Worm (Caenorhabditis elegans) whole organism, L4 larva: ENCODE data around the gene rbd-1.

Experiments
- F10B5.3 ChIP-seq: sonication (generic microtip); optimal IDR thresholded peaks from 2 replicates; lab custom pipeline; 2016; ENCODE audit warnings: mild to moderate bottlenecking, missing genetic modification characterization, missing compliant biosample characterization
- F26F4.8 ChIP-seq: fragments of 200-800 bp; sonication (Bioruptor generic); conservative IDR thresholded peaks from 2 replicates; pipeline ENCODE4 v1.3.6; 2022; ENCODE audit warnings: missing genetic modification characterization, missing compliant biosample characterization
- F37D6.2 ChIP-seq: sonication (generic microtip); optimal IDR thresholded peaks from 2 replicates; lab custom pipeline; 2016; ENCODE audit warnings: mild to moderate bottlenecking, missing genetic modification characterization, missing compliant biosample characterization
- T20F7.1 ChIP-seq: fragments of 200-800 bp; sonication (Bioruptor generic); optimal IDR thresholded peaks from 2 replicates; lab custom pipeline; 2018; ENCODE audit warnings: mild to moderate bottlenecking, missing genetic modification characterization, missing compliant biosample characterization
- Y48G9A.11 ChIP-seq: fragments of 200-800 bp; sonication (Bioruptor generic); IDR thresholded peaks from 2 replicates; pipeline ENCODE4 v1.3.6; 2022; ENCODE audit warnings: missing genetic modification reagents, missing genetic modification characterization, missing compliant biosample characterization
- ZK546.5 ChIP-seq, 2 experiments: sonication (generic microtip); optimal IDR thresholded peaks; 2 replicates each; lab custom pipeline; 2017; ENCODE audit warnings: missing biosample characterization in 2 of 2, missing genetic modification characterization in 2 of 2
- aha-1 ChIP-seq: fragments of 150-350 bp; peaks from one replicate; lab custom pipeline; 2014; ENCODE audit warnings: missing biosample characterization, missing genetic modification characterization
- aly-2 ChIP-seq: sonication (generic microtip); optimal IDR thresholded peaks from 2 replicates; lab custom pipeline; 2018; ENCODE audit warnings: missing biosample characterization, missing genetic modification characterization
- ama-1 ChIP-seq: fragments of 150-350 bp; optimal IDR thresholded peaks from 2 replicates; lab custom pipeline; 2014; ENCODE audit warnings: inconsistent platforms, mixed read lengths
- ceh-62 ChIP-seq: sonication (generic microtip); optimal IDR thresholded peaks from 2 replicates; lab custom pipeline; 2017; ENCODE audit warnings: missing biosample characterization, missing genetic modification characterization
- daf-12 ChIP-seq: fragments of 150-350 bp; optimal IDR thresholded peaks from 2 replicates; lab custom pipeline; 2014; ENCODE audit warnings: missing biosample characterization, missing genetic modification reagents, missing genetic modification characterization
- daf-16 ChIP-seq, 3 experiments: sonication (generic microtip); optimal IDR thresholded peaks; 2 replicates each; lab custom pipeline; 2016 to 2017; ENCODE audit warnings: missing genetic modification characterization in 3 of 3, missing genetic modification reagents in 3 of 3, mild to moderate bottlenecking in 2 of 3, missing compliant biosample characterization in 2 of 3, missing biosample characterization in 1 of 3, moderate library complexity in 1 of 3
- daf-8 ChIP-seq: fragments of 200-800 bp; sonication (Bioruptor generic); IDR thresholded peaks from 2 replicates; pipeline ENCODE4 v1.3.6; 2022; ENCODE audit warnings: missing genetic modification characterization, missing compliant biosample characterization
- dpl-1 ChIP-seq: fragments of 150-350 bp; optimal IDR thresholded peaks from 2 replicates; lab custom pipeline; 2014; ENCODE audit warnings: missing biosample characterization, missing genetic modification reagents, missing genetic modification characterization
- dve-1 ChIP-seq: sonication (generic microtip); optimal IDR thresholded peaks from 2 replicates; lab custom pipeline; 2017; ENCODE audit warnings: antibody characterized with exemption, mild to moderate bottlenecking, missing genetic modification characterization, missing compliant biosample characterization; ENCODE audit not compliant: insufficient read depth
- fos-1 ChIP-seq: fragments of 150-350 bp; optimal IDR thresholded peaks from 2 replicates; lab custom pipeline; 2014; ENCODE audit warnings: missing biosample characterization, missing genetic modification characterization
- gei-8 ChIP-seq: fragments of 200-800 bp; sonication (Bioruptor generic); optimal IDR thresholded peaks from 2 replicates; lab custom pipeline; 2018; ENCODE audit warnings: mild to moderate bottlenecking, missing genetic modification characterization, missing compliant biosample characterization
- hlh-30 ChIP-seq: sonication (generic microtip); optimal IDR thresholded peaks from 2 replicates; lab custom pipeline; 2017; ENCODE audit warnings: antibody characterized with exemption, mild to moderate bottlenecking, missing genetic modification characterization, missing compliant biosample characterization; ENCODE audit not compliant: insufficient read depth
- lin-13 ChIP-seq: fragments of 150-350 bp; optimal IDR thresholded peaks from 2 replicates; lab custom pipeline; 2014; ENCODE audit warnings: missing biosample characterization, missing genetic modification reagents, missing genetic modification characterization
- mdt-29 ChIP-seq: fragments of 200-800 bp; sonication (Bioruptor generic); IDR thresholded peaks from 2 replicates; pipeline ENCODE4 v1.3.6; 2022; ENCODE audit warnings: missing genetic modification reagents, missing genetic modification characterization, missing compliant biosample characterization
- nhr-102 ChIP-seq: sonication (generic microtip); optimal IDR thresholded peaks from 2 replicates; lab custom pipeline; 2016; ENCODE audit warnings: mild to moderate bottlenecking, missing genetic modification characterization, moderate library complexity, missing compliant biosample characterization
- nhr-11 ChIP-seq: fragments of 150-350 bp; optimal IDR thresholded peaks from 2 replicates; lab custom pipeline; 2014; ENCODE audit warnings: missing biosample characterization, missing genetic modification characterization
- nhr-25 ChIP-seq: sonication (generic microtip); optimal IDR thresholded peaks from 2 replicates; lab custom pipeline; 2017; ENCODE audit warnings: missing genetic modification characterization, mild to moderate bottlenecking, missing compliant biosample characterization, antibody characterized with exemption, moderate library complexity, borderline replicate concordance; ENCODE audit not compliant: insufficient read depth
- nhr-41 ChIP-seq: fragments of 200-800 bp; sonication (Bioruptor generic); IDR thresholded peaks from 2 replicates; pipeline ENCODE4 v1.3.6; 2022; ENCODE audit warnings: missing genetic modification reagents, missing genetic modification characterization, missing compliant biosample characterization
- nhr-42 ChIP-seq: fragments of 200-800 bp; sonication (Bioruptor generic); IDR thresholded peaks from 2 replicates; pipeline ENCODE4 v1.3.6; 2022; ENCODE audit warnings: missing genetic modification characterization, missing compliant biosample characterization
- nhr-48 ChIP-seq: sonication (generic microtip); optimal IDR thresholded peaks from 2 replicates; lab custom pipeline; 2016; ENCODE audit warnings: mild to moderate bottlenecking, missing genetic modification characterization, missing compliant biosample characterization
- nhr-76 ChIP-seq: fragments of 150-350 bp; optimal IDR thresholded peaks from 2 replicates; lab custom pipeline; 2014; ENCODE audit warnings: missing biosample characterization, missing genetic modification characterization
- pha-4 ChIP-seq, 2 experiments: fragments of 150-350 bp in 1 of 2; fragments of 200-800 bp in 1 of 2; sonication (Bioruptor generic) in 1 of 2; IDR thresholded peaks in 1 of 2; optimal IDR thresholded peaks in 1 of 2; 2 replicates each; pipeline versions ENCODE4 v1.3.6 to Lab custom; 2014 to 2022; ENCODE audit warnings: missing genetic modification characterization in 2 of 2, missing genetic modification reagents in 2 of 2, missing biosample characterization in 1 of 2, missing compliant biosample characterization in 1 of 2
- php-3 ChIP-seq: fragments of 200-800 bp; sonication (Bioruptor generic); IDR thresholded peaks from 2 replicates; pipeline ENCODE4 v1.3.6; 2022; ENCODE audit warnings: missing genetic modification reagents, missing genetic modification characterization, missing compliant biosample characterization
- pqm-1 ChIP-seq: sonication (generic microtip); optimal IDR thresholded peaks from 2 replicates; lab custom pipeline; 2017; ENCODE audit warnings: missing biosample characterization, missing genetic modification characterization
- skn-1 ChIP-seq: fragments of 150-350 bp; optimal IDR thresholded peaks from 2 replicates; lab custom pipeline; 2014; ENCODE audit warnings: missing biosample characterization, missing genetic modification characterization
- snpc-1.2 ChIP-seq: fragments of 200-800 bp; sonication (Bioruptor generic); IDR thresholded peaks from 2 replicates; pipeline ENCODE4 v1.3.6; 2022; ENCODE audit warnings: missing genetic modification reagents, missing genetic modification characterization, missing compliant biosample characterization
- zag-1 ChIP-seq: fragments of 150-350 bp; optimal IDR thresholded peaks from 2 replicates; lab custom pipeline; 2014; ENCODE audit warnings: missing biosample characterization, missing genetic modification characterization
- zfp-3 ChIP-seq: fragments of 200-800 bp; sonication (Bioruptor generic); conservative IDR thresholded peaks from 2 replicates; pipeline ENCODE4 v1.3.6; 2022; ENCODE audit warnings: missing genetic modification reagents, missing genetic modification characterization, missing compliant biosample characterization
- zip-2 ChIP-seq: fragments of 150-350 bp; optimal IDR thresholded peaks from 2 replicates; lab custom pipeline; 2014; ENCODE audit warnings: missing biosample characterization, missing genetic modification characterization
- ztf-11 ChIP-seq: fragments of 150-350 bp; optimal IDR thresholded peaks from 2 replicates; lab custom pipeline; 2014; ENCODE audit warnings: missing biosample characterization, missing genetic modification characterization
- ztf-7 ChIP-seq: fragments of 150-350 bp; optimal IDR thresholded peaks from 2 replicates; lab custom pipeline; 2014; ENCODE audit warnings: missing biosample characterization, missing genetic modification characterization

Gene rbd-1

DNA sequence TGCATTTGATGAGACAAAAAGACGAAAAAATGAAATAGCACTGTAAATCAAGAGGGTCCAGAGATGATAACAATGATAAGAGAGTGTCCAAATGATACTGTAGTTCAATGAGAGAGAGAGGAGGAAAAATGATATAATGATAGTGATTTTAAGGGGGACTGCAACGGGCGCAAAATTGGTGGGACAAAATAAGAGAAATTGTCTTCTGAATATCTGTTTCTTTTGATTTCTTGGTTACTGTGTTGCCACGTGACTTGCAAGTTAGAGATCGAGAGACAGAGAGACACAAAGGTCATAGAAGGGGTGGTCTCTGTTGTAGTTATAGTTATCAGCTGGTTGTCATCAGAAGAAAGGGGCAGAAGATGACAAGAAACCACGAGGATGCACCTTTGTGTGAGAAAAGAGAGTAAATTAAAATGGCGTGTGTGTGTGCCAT, 8.8 kb upstream of the rbd-1 start (continued):
- TF ChIP-seq nhr-102 (peak; percentile 19), ZK546.5 (tag; optimal IDR thresholded peaks at IDR 0.05; lab: Kevin White, UChicago) (no peak), hlh-30 (tag; lab: Kevin White, UChicago) (peak; percentile 88), zfp-3 (no peak), pqm-1 (tag; lab: Kevin White, UChicago) (peak; percentile 44), F37D6.2 (tag; lab: Kevin White, UChicago) (no peak), nhr-11 (tag; lab: Kevin White, UChicago) (no peak), nhr-41 (0 out of 2 replicates have a peak, but pooled peaks have one; percentile 29), zag-1 (no peak), ztf-11 (no peak), snpc-1.2 (GFP tag; lab: Robert Waterston, UW) (no peak), ama-1 (lab: Kevin White, UChicago) (no peak), nhr-42 (GFP tag; lab: Robert Waterston, UW) (0 out of 2 replicates have a peak, but pooled peaks have one; percentile 23), aha-1 (tag; lab: Kevin White, UChicago) (no peak), nhr-48 (peak; percentile 45), ceh-62 (no peak), Y48G9A.11 (GFP tag; lab: Robert Waterston, UW) (no peak), ztf-7 (tag; lab: Kevin White, UChicago) (no peak), daf-8 (GFP tag; lab: Robert Waterston, UW) (no peak), mdt-29 (GFP tag; lab: Robert Waterston, UW) (peak; percentile 47; the same call in 1 of the 2 replicates), lin-13 (GFP tag; lab: Kevin White, UChicago) (no peak), dpl-1 (no peak), daf-16 (GFP tag; optimal IDR thresholded peaks at IDR 0.05; lab: Kevin White, UChicago) (no peak), daf-16 (tag; optimal IDR thresholded peaks at IDR 0.05; lab: Kevin White, UChicago) (peak; percentile 76), T20F7.1 (GFP tag; lab: Kevin White, UChicago) (peak; percentile 56), php-3 (no peak)

DNA sequence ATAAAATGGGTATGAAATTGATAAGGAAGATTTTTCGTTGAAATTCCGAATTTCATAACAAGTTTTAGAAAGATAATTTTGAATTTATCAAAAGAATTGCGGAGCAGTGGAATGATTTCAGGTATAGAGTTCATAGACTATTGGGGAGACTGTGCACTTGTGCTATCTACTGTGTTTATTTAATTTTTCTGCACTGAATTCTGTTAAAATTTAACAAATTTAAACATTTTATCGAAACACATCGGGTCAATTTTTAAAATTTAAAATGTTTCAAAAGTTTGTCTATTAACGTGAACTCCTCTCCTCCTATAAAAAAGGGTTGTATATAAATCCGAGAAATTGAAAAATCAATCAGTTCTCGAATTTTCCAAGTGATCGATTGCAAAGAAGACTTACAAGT, 7.3 kb upstream of the rbd-1 start, which contains the start of gene C27D8.1:
Gene C27D8.1, plus strand, starts transcription at position 301 of the 400 bp plus-strand sequence.
- no peak for TF ChIP-seq Y48G9A.11 (GFP tag; lab: Robert Waterston, UW)
- TF ChIP-seq pha-4 (GFP tag; IDR thresholded peaks at IDR 0.05; lab: Robert Waterston, UW) = no peak
- no peak for TF ChIP-seq pha-4 (tag; optimal IDR thresholded peaks at IDR 0.05; lab: Kevin White, UChicago)
- no peak for TF ChIP-seq daf-12
- TF ChIP-seq skn-1 = no peak
- TF ChIP-seq F10B5.3 (tag; lab: Kevin White, UChicago) = no peak
- TF ChIP-seq aha-1 (tag; lab: Kevin White, UChicago) = peak; percentile 16
- TF ChIP-seq aly-2 = no peak
- TF ChIP-seq hlh-30 (tag; lab: Kevin White, UChicago) = no peak
- no peak for TF ChIP-seq zip-2 (tag; lab: Kevin White, UChicago)
- no peak for TF ChIP-seq nhr-76 (tag; lab: Kevin White, UChicago)
- no peak for TF ChIP-seq daf-8 (GFP tag; lab: Robert Waterston, UW)
- TF ChIP-seq nhr-42 (GFP tag; lab: Robert Waterston, UW) = no peak
- no peak for TF ChIP-seq daf-16 (GFP tag; optimal IDR thresholded peaks at IDR 0.05; lab: Kevin White, UChicago)
- peak; percentile 9 for TF ChIP-seq daf-16 (tag; optimal IDR thresholded peaks at IDR 0.05; lab: Kevin White, UChicago)
- TF ChIP-seq nhr-102 = no peak
- no peak for TF ChIP-seq gei-8 (GFP tag; lab: Kevin White, UChicago)
- TF ChIP-seq F26F4.8 (GFP tag; lab: Robert Waterston, UW) = no peak
- no peak for TF ChIP-seq zfp-3

DNA sequence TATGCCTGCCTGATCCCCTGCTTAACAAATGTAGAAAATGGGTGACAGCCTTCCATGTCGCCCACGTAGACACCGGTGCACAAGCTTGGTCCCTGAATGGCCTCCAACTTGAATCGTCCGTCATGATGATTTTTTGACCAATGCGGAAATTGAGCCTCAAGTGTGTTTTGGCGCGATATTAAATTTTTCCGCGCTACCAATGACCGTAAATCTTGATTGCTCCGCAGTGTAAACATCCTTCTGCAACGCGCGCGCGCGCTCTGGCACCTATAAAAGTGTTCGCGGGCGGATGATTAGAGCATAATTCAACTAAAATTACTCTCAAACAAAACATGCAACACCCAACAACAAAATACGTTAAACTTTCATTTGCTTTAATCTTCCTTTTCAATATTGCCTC, 5.1 kb upstream of the rbd-1 start, which contains the start of gene idpp-7:
Gene idpp-7, plus strand, starts transcription at position 301 of the 400 bp plus-strand sequence.
- TF ChIP-seq Y48G9A.11 (GFP tag; lab: Robert Waterston, UW) = no peak
- no peak for TF ChIP-seq dpl-1
- TF ChIP-seq dve-1 (tag; lab: Kevin White, UChicago) = no peak
- TF ChIP-seq nhr-25 (tag; lab: Kevin White, UChicago) = no peak
- no peak for TF ChIP-seq fos-1 (tag; lab: Kevin White, UChicago)
